Worm (Caenorhabditis elegans): ENCODE measurements around the gene C33D9.8.

The C33D9.8 gene

ce11 chrIV:8794895-8795665 is 8.5 kb upstream of the C33D9.8 start (continued):
- 0 out of 2 replicates have a peak, but pooled peaks have one; percentile 71 for TF ChIP-seq nfyb-1 (GFP tag; IDR thresholded peaks at IDR 0.05)
- peak; percentile 79 for TF ChIP-seq ceh-27 (GFP tag; optimal IDR thresholded peaks at IDR 0.05)
- TF ChIP-seq K12H6.12 (tag; optimal IDR thresholded peaks at IDR 0.05) = peak; percentile 95
- peak; percentile 77 for TF ChIP-seq hmg-1.2 (GFP tag; IDR thresholded peaks at IDR 0.05)
- TF ChIP-seq egl-18 (GFP tag; IDR thresholded peaks at IDR 0.05) = 0 out of 2 replicates have a peak, but pooled peaks have one; percentile 4
- TF ChIP-seq zfh-2 (GFP tag; conservative IDR thresholded peaks at IDR 0.05) = peak; percentile 100
- TF ChIP-seq Y56A3A.18 (GFP tag; IDR thresholded peaks at IDR 0.05) = peak; percentile 73; the same call in 1 of the 2 replicates
- TF ChIP-seq ama-1 (optimal IDR thresholded peaks at IDR 0.05) = no peak
- TF ChIP-seq ama-1 (GFP tag; optimal IDR thresholded peaks at IDR 0.05) = no peak
- peak in 1 of 3 experiments; percentile 56 for TF ChIP-seq lin-35 (GFP tag; optimal IDR thresholded peaks at IDR 0.05)
- peak; percentile 58 for TF ChIP-seq F22D6.2 (tag; optimal IDR thresholded peaks at IDR 0.05)
- peak; percentile 99 for TF ChIP-seq egrh-3 (GFP tag; IDR thresholded peaks at IDR 0.05)
- peak; percentile 83 for TF ChIP-seq repo-1 (tag; optimal IDR thresholded peaks at IDR 0.05)
- TF ChIP-seq unc-130 (GFP tag; optimal IDR thresholded peaks at IDR 0.05) = no peak
- peak; percentile 19 for TF ChIP-seq ztf-3 (GFP tag; optimal IDR thresholded peaks at IDR 0.05)
- no peak for TF ChIP-seq hlh-12 (tag; optimal IDR thresholded peaks at IDR 0.05)
- peak; percentile 100 for TF ChIP-seq nhr-80 (tag; optimal IDR thresholded peaks at IDR 0.05)
- 0 out of 2 replicates have a peak, but pooled peaks have one; percentile 57 for TF ChIP-seq let-526 (GFP tag; IDR thresholded peaks at IDR 0.05)
- TF ChIP-seq C06A6.2 (GFP tag; conservative IDR thresholded peaks at IDR 0.05) = peak; percentile 73
- no peak for TF ChIP-seq pha-4 (tag; optimal IDR thresholded peaks at IDR 0.05)
- TF ChIP-seq ztf-26 (tag; optimal IDR thresholded peaks at IDR 0.05) = peak; percentile 93
- peak; percentile 83 for TF ChIP-seq lin-40 (tag; optimal IDR thresholded peaks at IDR 0.05)
- TF ChIP-seq ztf-25 (GFP tag; IDR thresholded peaks at IDR 0.05) = no peak
- TF ChIP-seq madf-6 (GFP tag; IDR thresholded peaks at IDR 0.05) = no peak
- no peak for TF ChIP-seq aptf-3 (GFP tag; IDR thresholded peaks at IDR 0.05)
- TF ChIP-seq chd-7 (tag; optimal IDR thresholded peaks at IDR 0.05) = peak; percentile 94
- TF ChIP-seq attf-3 (GFP tag; conservative IDR thresholded peaks at IDR 0.05) = 0 out of 2 replicates have a peak, but pooled peaks have one; percentile 34
- peak; percentile 25 for TF ChIP-seq athp-1 (tag; optimal IDR thresholded peaks at IDR 0.05)
- peak; percentile 22; the same call in 1 of the 2 replicates for TF ChIP-seq rcor-1 (GFP tag; IDR thresholded peaks at IDR 0.05)
- peak; percentile 12 for TF ChIP-seq F23B12.7 (tag; optimal IDR thresholded peaks at IDR 0.05; ENCODE audit: insufficient read depth)
- peak; percentile 18 for TF ChIP-seq snpc-3.4 (tag; optimal IDR thresholded peaks at IDR 0.05)

- TF ChIP-seq ets-4 (GFP tag; optimal IDR thresholded peaks at IDR 0.05) (no peak), F55B11.4 (tag; optimal IDR thresholded peaks at IDR 0.05; ENCODE audit: borderline replicate concordance, insufficient read depth) (no peak), ztf-26 (tag; optimal IDR thresholded peaks at IDR 0.05) (peak; percentile 41), gei-17 (GFP tag; optimal IDR thresholded peaks at IDR 0.05) (no peak), F57C9.4 (tag; optimal IDR thresholded peaks at IDR 0.05) (no peak), Y67H2A.10 (GFP tag; conservative IDR thresholded peaks at IDR 0.05) (no peak), lin-54 (GFP tag; optimal IDR thresholded peaks at IDR 0.05) (no peak), B0336.3 (GFP tag; IDR thresholded peaks at IDR 0.05) (no peak), ztf-6 (GFP tag; IDR thresholded peaks at IDR 0.05) (no peak), F37B4.10 (GFP tag; IDR thresholded peaks at IDR 0.05) (no peak), atf-7 (tag; optimal IDR thresholded peaks at IDR 0.05) (no peak), C06A6.2 (GFP tag; conservative IDR thresholded peaks at IDR 0.05) (no peak), ceh-91 (GFP tag; IDR thresholded peaks at IDR 0.05) (no peak), ceh-100 (GFP tag; IDR thresholded peaks at IDR 0.05) (no peak), nhr-80 (tag; optimal IDR thresholded peaks at IDR 0.05) (peak; percentile 94), lir-1 (GFP tag; conservative IDR thresholded peaks at IDR 0.05) (no peak), F22D6.2 (tag; optimal IDR thresholded peaks at IDR 0.05) (no peak), madf-3 (GFP tag; IDR thresholded peaks at IDR 0.05) (no peak), lin-40 (tag; optimal IDR thresholded peaks at IDR 0.05) (peak; percentile 17), ztf-22 (GFP tag; optimal IDR thresholded peaks at IDR 0.05) (no peak), dox-1 (GFP tag; IDR thresholded peaks at IDR 0.05) (0 out of 2 replicates have a peak, but pooled peaks have one; percentile 21), ekl-4 (GFP tag; IDR thresholded peaks at IDR 0.05) (no peak)
Observed at ce11 chrIV:8793223-8793622, 6.7 kb upstream of the C33D9.8 start.

Data from whole organism, young adult.